Worm (Caenorhabditis elegans) whole organism, young adult: ENCODE results near the gene ZK354.8.

Source experiments
- F49E8.2 ChIP-seq: sonication (generic microtip); optimal IDR thresholded peaks from 3 replicates; lab custom pipeline; 2017; ENCODE audit warnings: missing genetic modification characterization, mild to moderate bottlenecking, missing compliant biosample characterization, antibody characterized with exemption, moderate library complexity; ENCODE audit not compliant: insufficient read depth
- ZK185.1 ChIP-seq: sonication (generic microtip); optimal IDR thresholded peaks from 2 replicates; lab custom pipeline; 2016; ENCODE audit warnings: mild to moderate bottlenecking, missing genetic modification characterization, missing compliant biosample characterization; ENCODE audit not compliant: poor library complexity, severe bottlenecking
- akir-1 ChIP-seq: fragments of 200-800 bp; sonication (Bioruptor generic); optimal IDR thresholded peaks from 2 replicates; lab custom pipeline; 2018; ENCODE audit warnings: mild to moderate bottlenecking, missing genetic modification characterization, moderate library complexity, missing compliant biosample characterization
- dpl-1 ChIP-seq: fragments of 150-350 bp; optimal IDR thresholded peaks from 2 replicates; lab custom pipeline; 2014; ENCODE audit warnings: missing biosample characterization, missing genetic modification reagents, missing genetic modification characterization
- hmg-1.2 ChIP-seq: fragments of 200-800 bp; sonication (Bioruptor generic); IDR thresholded peaks from 2 replicates; pipeline ENCODE4 v1.3.6; 2022; ENCODE audit warnings: missing genetic modification reagents, missing genetic modification characterization, missing compliant biosample characterization
- lin-54 ChIP-seq: fragments of 200-800 bp; sonication (Bioruptor generic); optimal IDR thresholded peaks from 2 replicates; lab custom pipeline; 2018; ENCODE audit warnings: mild to moderate bottlenecking, missing genetic modification characterization, missing compliant biosample characterization
- lir-1 ChIP-seq: fragments of 200-800 bp; sonication (Bioruptor generic); conservative IDR thresholded peaks from 2 replicates; pipeline ENCODE4 v1.3.6; 2022; ENCODE audit warnings: missing genetic modification reagents, missing genetic modification characterization, missing compliant biosample characterization
- nfya-1 ChIP-seq: sonication (generic microtip); optimal IDR thresholded peaks from 2 replicates; lab custom pipeline; 2017; ENCODE audit warnings: antibody characterized with exemption, missing compliant biosample characterization, missing genetic modification characterization, borderline replicate concordance; ENCODE audit not compliant: insufficient read depth
- pbrm-1 ChIP-seq: fragments of 200-800 bp; sonication (Bioruptor generic); IDR thresholded peaks from 2 replicates; pipeline ENCODE4 v1.3.6; 2022; ENCODE audit warnings: missing genetic modification reagents, missing genetic modification characterization, missing compliant biosample characterization
- ztf-25 ChIP-seq: fragments of 200-800 bp; sonication (Bioruptor generic); IDR thresholded peaks from 2 replicates; pipeline ENCODE4 v1.3.6; 2022; ENCODE audit warnings: missing genetic modification reagents, missing genetic modification characterization, missing compliant biosample characterization

DNA sequence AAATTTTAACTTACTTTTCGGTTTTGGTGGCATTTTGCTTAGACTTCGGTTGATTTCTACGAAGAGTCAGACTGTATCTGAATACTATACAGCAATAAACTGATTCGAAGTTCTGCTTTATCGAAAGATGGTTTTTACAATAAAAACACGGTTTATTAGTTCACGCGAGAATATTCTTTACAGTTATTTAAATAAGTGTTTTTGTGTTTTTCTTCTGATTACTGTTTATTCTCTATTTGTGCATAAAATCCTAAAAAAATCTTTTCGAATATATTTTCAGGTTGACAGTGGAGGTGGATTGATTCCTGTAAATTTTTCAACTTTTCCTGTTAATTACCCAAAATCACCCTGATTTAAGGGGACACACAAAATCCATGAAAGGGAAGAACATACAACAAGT is at the start of gene ZK354.8:
- TF ChIP-seq akir-1 (GFP tag; lab: Kevin White, UChicago) (no peak), F49E8.2 (tag; lab: Kevin White, UChicago) (no peak), lir-1 (GFP tag; lab: Robert Waterston, UW) (no peak), ztf-25 (GFP tag; lab: Robert Waterston, UW) (no peak), ZK185.1 (tag; lab: Kevin White, UChicago) (no peak), nfya-1 (tag; lab: Kevin White, UChicago) (no peak), lin-54 (GFP tag; lab: Kevin White, UChicago) (no peak), hmg-1.2 (GFP tag; lab: Robert Waterston, UW) (no peak), pbrm-1 (GFP tag; lab: Robert Waterston, UW) (no peak), dpl-1 (GFP tag; lab: Kevin White, UChicago) (no peak)
